Worm (Caenorhabditis elegans) whole organism, midembryonic: ENCODE measurements around the gene mls-2.

Experiments used
- T22C8.4 ChIP-seq: fragments of 200-800 bp; sonication (Bioruptor generic); IDR thresholded peaks from 2 replicates; pipeline ENCODE4 v1.3.6; 2022; ENCODE audit warnings: missing genetic modification characterization, missing compliant biosample characterization
- cog-1 ChIP-seq: sonication (generic microtip); optimal IDR thresholded peaks from 2 replicates; lab custom pipeline; 2016; ENCODE audit warnings: missing genetic modification characterization, missing compliant biosample characterization
- flt-1 ChIP-seq: fragments of 200-800 bp; sonication (Bioruptor generic); IDR thresholded peaks from 2 replicates; pipeline ENCODE4 v1.3.6; 2022; ENCODE audit warnings: missing genetic modification characterization, missing compliant biosample characterization
- klf-2 ChIP-seq: fragments of 200-800 bp; sonication (Bioruptor generic); conservative IDR thresholded peaks from 2 replicates; pipeline ENCODE4 v1.3.6; 2022; ENCODE audit warnings: missing genetic modification reagents, missing genetic modification characterization, missing compliant biosample characterization
- med-1 ChIP-seq: sonication (generic microtip); optimal IDR thresholded peaks from 2 replicates; lab custom pipeline; 2017; ENCODE audit warnings: missing genetic modification characterization, mild to moderate bottlenecking, missing compliant biosample characterization, antibody characterized with exemption, missing genetic modification reagents; ENCODE audit not compliant: insufficient read depth
- ref-1 ChIP-seq: fragments of 200-800 bp; sonication (Bioruptor generic); conservative IDR thresholded peaks from 2 replicates; pipeline ENCODE4 v1.3.6; 2022; ENCODE audit warnings: missing genetic modification reagents, missing genetic modification characterization, missing compliant biosample characterization
- tab-1 ChIP-seq: fragments of 200-800 bp; sonication (Bioruptor generic); IDR thresholded peaks from 2 replicates; pipeline ENCODE4 v1.3.6; 2022; ENCODE audit warnings: missing genetic modification characterization, missing compliant biosample characterization
- ztf-23 ChIP-seq: fragments of 200-800 bp; sonication (Bioruptor generic); IDR thresholded peaks from 2 replicates; pipeline ENCODE4 v1.3.6; 2022; ENCODE audit warnings: missing genetic modification reagents, missing genetic modification characterization, missing compliant biosample characterization
- ztf-29 ChIP-seq: fragments of 200-800 bp; sonication (Bioruptor generic); IDR thresholded peaks from 2 replicates; pipeline ENCODE4 v1.3.6; 2022; ENCODE audit warnings: missing genetic modification reagents, missing genetic modification characterization, missing compliant biosample characterization

DNA sequence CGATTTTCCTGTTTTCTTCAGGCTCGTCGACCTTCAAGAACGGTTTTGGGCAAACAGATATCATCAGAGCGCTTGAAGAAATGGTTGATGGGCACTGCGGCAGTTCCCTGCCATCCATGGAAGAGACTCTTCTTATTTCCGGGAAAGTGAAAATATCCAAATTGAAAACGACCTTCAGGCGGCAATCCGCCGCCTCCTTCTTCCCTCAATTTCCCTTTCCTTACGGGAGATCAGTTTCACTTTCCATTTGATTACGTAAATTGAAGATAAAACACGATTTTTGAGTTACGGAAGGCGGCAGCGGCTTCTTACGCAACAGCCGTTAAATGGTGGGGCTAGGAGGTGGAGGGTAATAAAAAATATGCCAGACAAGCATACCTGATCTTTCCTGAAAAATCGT lies 47.7 kb upstream of the mls-2 start:
- TF ChIP-seq med-1 (GFP tag; lab: Kevin White, UChicago) (no peak), ref-1 (GFP tag; lab: Robert Waterston, UW) (no peak), ztf-29 (GFP tag; lab: Robert Waterston, UW) (no peak), klf-2 (no peak), T22C8.4 (GFP tag; lab: Robert Waterston, UW) (no peak), flt-1 (GFP tag; lab: Robert Waterston, UW) (no peak), cog-1 (tag; lab: Kevin White, UChicago) (peak; percentile 19), tab-1 (GFP tag; lab: Robert Waterston, UW) (no peak), ztf-23 (no peak)
